Fruit fly (Drosophila melanogaster) whole organism, embryonic: ENCODE results near the gene CG17154.

Source experiments
- Asciz ChIP-seq: fragments of 200-800 bp; sonication (Bioruptor generic); optimal IDR thresholded peaks from 2 replicates; lab custom pipeline; 2017; ENCODE audit warnings: missing biosample characterization, mild to moderate bottlenecking, missing genetic modification characterization, missing genetic modification reagents
- Awh ChIP-seq: fragments of 200-800 bp; sonication (Bioruptor generic); IDR thresholded peaks from 2 replicates; pipeline ENCODE4, ENCODE4 v1.3.6; 2022; ENCODE audit warnings: missing biosample characterization, missing genetic modification characterization
- BtbVII ChIP-seq: fragments of 200-800 bp; sonication (Bioruptor generic); optimal IDR thresholded peaks from 3 replicates; lab custom pipeline; 2017; ENCODE audit warnings: missing biosample characterization, mild to moderate bottlenecking, missing genetic modification characterization
- CG10321 ChIP-seq: fragments of 200-800 bp; sonication (Bioruptor generic); IDR thresholded peaks from 2 replicates; pipeline ENCODE4 v1.3.6; 2022; ENCODE audit warnings: missing biosample characterization, missing genetic modification characterization
- CG10431 ChIP-seq: fragments of 200-800 bp; sonication (Bioruptor generic); optimal IDR thresholded peaks from 3 replicates; lab custom pipeline; 2018; ENCODE audit warnings: missing biosample characterization, mild to moderate bottlenecking, missing genetic modification characterization
- CG11085 ChIP-seq: fragments of 200-800 bp; sonication (Bioruptor generic); IDR thresholded peaks from 2 replicates; pipeline ENCODE4 v1.3.6; 2022; ENCODE audit warnings: missing biosample characterization, missing genetic modification characterization
- CG12236 ChIP-seq: fragments of 200-800 bp; sonication (Bioruptor generic); optimal IDR thresholded peaks from 2 replicates; lab custom pipeline; 2016; ENCODE audit warnings: missing biosample characterization, missing genetic modification characterization
- CG13296 ChIP-seq: fragments of 200-800 bp; sonication (Bioruptor generic); optimal IDR thresholded peaks from 3 replicates; lab custom pipeline; 2018; ENCODE audit warnings: missing biosample characterization, mild to moderate bottlenecking, missing genetic modification characterization
- CG15269 ChIP-seq: fragments of 200-800 bp; sonication (Bioruptor generic); optimal IDR thresholded peaks from 2 replicates; lab custom pipeline; 2018; ENCODE audit warnings: missing biosample characterization, mild to moderate bottlenecking, missing genetic modification characterization, moderate library complexity
- CG17361 ChIP-seq: fragments of 200-800 bp; sonication (Bioruptor generic); IDR thresholded peaks from 3 replicates; pipeline ENCODE4 v1.3.6; 2022; ENCODE audit warnings: missing biosample characterization, missing genetic modification characterization
- CG17802 ChIP-seq: fragments of 200-800 bp; sonication (Bioruptor generic); optimal IDR thresholded peaks from 2 replicates; lab custom pipeline; 2018; ENCODE audit warnings: missing biosample characterization, mild to moderate bottlenecking, missing genetic modification characterization, moderate library complexity
- CG17829 ChIP-seq: fragments of 200-800 bp; optimal IDR thresholded peaks from 2 replicates; lab custom pipeline; 2019; ENCODE audit warnings: missing biosample characterization, mild to moderate bottlenecking, missing genetic modification characterization, moderate library complexity
- CG2678 ChIP-seq: fragments of 200-800 bp; sonication (Bioruptor generic); optimal IDR thresholded peaks from 3 replicates; lab custom pipeline; 2019; ENCODE audit warnings: missing biosample characterization, mild to moderate bottlenecking, missing genetic modification characterization, moderate library complexity
- CG32532 ChIP-seq: fragments of 200-800 bp; sonication (Bioruptor generic); IDR thresholded peaks from 2 replicates; pipeline ENCODE4 v1.3.6; 2022; ENCODE audit warnings: missing biosample characterization, missing genetic modification characterization
- CG4360 ChIP-seq: fragments of 200-800 bp; sonication (Bioruptor generic); IDR thresholded peaks from 2 replicates; pipeline ENCODE4 v1.3.6; 2022; ENCODE audit warnings: missing biosample characterization, missing genetic modification characterization
- CG7839 ChIP-seq: fragments of 200-800 bp; sonication (Bioruptor generic); optimal IDR thresholded peaks from 3 replicates; lab custom pipeline; 2018; ENCODE audit warnings: missing biosample characterization, mild to moderate bottlenecking, missing genetic modification characterization, moderate library complexity
- CG7928 ChIP-seq: fragments of 200-800 bp; sonication (Bioruptor generic); optimal IDR thresholded peaks from 2 replicates; lab custom pipeline; 2017; ENCODE audit warnings: missing biosample characterization, mild to moderate bottlenecking, missing genetic modification characterization
- CG8290 ChIP-seq, 3 experiments: fragments of 200-800 bp; sonication (Bioruptor generic); optimal IDR thresholded peaks; 2 replicates each; lab custom pipeline; 2016 to 2019; ENCODE audit warnings: missing biosample characterization in 3 of 3, missing genetic modification characterization in 3 of 3, mild to moderate bottlenecking in 2 of 3, moderate library complexity in 1 of 3
- CG9437 ChIP-seq: fragments of 200-800 bp; sonication (Bioruptor generic); optimal IDR thresholded peaks from 2 replicates; lab custom pipeline; 2018; ENCODE audit warnings: missing biosample characterization, mild to moderate bottlenecking, missing genetic modification characterization
- Dek ChIP-seq: fragments of 200-800 bp; sonication (Bioruptor generic); optimal IDR thresholded peaks from 3 replicates; lab custom pipeline; 2019; ENCODE audit warnings: missing biosample characterization, mild to moderate bottlenecking, missing genetic modification characterization, moderate library complexity
- Fer3 ChIP-seq: fragments of 200-800 bp; sonication (Bioruptor generic); optimal IDR thresholded peaks from 2 replicates; lab custom pipeline; 2018; ENCODE audit warnings: missing biosample characterization, mild to moderate bottlenecking, missing genetic modification characterization, moderate library complexity
- HLHmδ ChIP-seq: fragments of 200-800 bp; sonication (Bioruptor generic); optimal IDR thresholded peaks from 2 replicates; lab custom pipeline; 2018; ENCODE audit warnings: missing biosample characterization, mild to moderate bottlenecking, missing genetic modification characterization, moderate library complexity
- Hand ChIP-seq: fragments of 200-800 bp; sonication (Bioruptor generic); optimal IDR thresholded peaks from 2 replicates; lab custom pipeline; 2017; ENCODE audit warnings: mild to moderate bottlenecking, missing biosample characterization, missing genetic modification reagents, missing genetic modification characterization
- Hsf ChIP-seq: fragments of 200-800 bp; sonication (Bioruptor generic); optimal IDR thresholded peaks from 3 replicates; lab custom pipeline; 2016; ENCODE audit warnings: missing biosample characterization, missing genetic modification characterization
- Kr ChIP-seq: fragments of 200-800 bp; sonication (Bioruptor generic); optimal IDR thresholded peaks from 2 replicates; lab custom pipeline; 2017; ENCODE audit warnings: missing biosample characterization, mild to moderate bottlenecking, missing genetic modification characterization
- Lim3 ChIP-seq: fragments of 200-800 bp; sonication (Bioruptor generic); IDR thresholded peaks from 2 replicates; pipeline ENCODE4 v1.3.6; 2022; ENCODE audit warnings: missing biosample characterization, missing genetic modification characterization
- NC2α ChIP-seq: fragments of 200-800 bp; sonication (Bioruptor generic); optimal IDR thresholded peaks from 2 replicates; lab custom pipeline; 2016; ENCODE audit warnings: missing biosample characterization, missing genetic modification characterization
- NK7.1 ChIP-seq: fragments of 200-800 bp; sonication (Bioruptor generic); optimal IDR thresholded peaks from 3 replicates; lab custom pipeline; 2016; ENCODE audit warnings: missing biosample characterization, missing genetic modification characterization
- Nf-YB ChIP-seq: fragments of 200-800 bp; sonication (Bioruptor generic); optimal IDR thresholded peaks from 3 replicates; lab custom pipeline; 2019; ENCODE audit warnings: missing biosample characterization, mild to moderate bottlenecking, missing genetic modification characterization, moderate library complexity
- PHDP ChIP-seq: fragments of 200-800 bp; sonication (Bioruptor generic); optimal IDR thresholded peaks from 3 replicates; lab custom pipeline; 2018; ENCODE audit warnings: missing biosample characterization, mild to moderate bottlenecking, missing genetic modification characterization, moderate library complexity
- Poxn ChIP-seq: fragments of 200-800 bp; sonication (Bioruptor generic); IDR thresholded peaks from 2 replicates; pipeline ENCODE4 v1.3.6; 2022; ENCODE audit warnings: missing biosample characterization, missing genetic modification characterization
- Scr ChIP-seq: fragments of 200-800 bp; sonication (Bioruptor generic); IDR thresholded peaks from 2 replicates; pipeline ENCODE4 v1.3.6; 2022; ENCODE audit warnings: missing biosample characterization, missing genetic modification characterization; ENCODE audit not compliant: partially characterized antibody
- Sry-δ ChIP-seq: fragments of 200-800 bp; sonication (Bioruptor generic); optimal IDR thresholded peaks from 2 replicates; lab custom pipeline; 2016; ENCODE audit warnings: missing biosample characterization, missing genetic modification characterization
- Tbp ChIP-seq: fragments of >200 bp; optimal IDR thresholded peaks from 2 replicates; lab custom pipeline; 2018; ENCODE audit warnings: missing biosample characterization, missing genetic modification characterization
- bab2 ChIP-seq: fragments of 200-800 bp; sonication (Bioruptor generic); optimal IDR thresholded peaks from 2 replicates; lab custom pipeline; 2016; ENCODE audit warnings: missing biosample characterization, missing genetic modification characterization
- cg ChIP-seq: fragments of 200-800 bp; sonication (Bioruptor generic); optimal IDR thresholded peaks from 3 replicates; lab custom pipeline; 2019; ENCODE audit warnings: missing biosample characterization, mild to moderate bottlenecking, missing genetic modification characterization, moderate library complexity
- croc ChIP-seq: fragments of 200-800 bp; sonication (Bioruptor generic); conservative IDR thresholded peaks from 3 replicates; pipeline ENCODE4 v1.3.6; 2022; ENCODE audit warnings: missing biosample characterization, missing genetic modification characterization
- cwo ChIP-seq: fragments of 200-800 bp; sonication (Bioruptor generic); optimal IDR thresholded peaks from 3 replicates; lab custom pipeline; 2017; ENCODE audit warnings: missing biosample characterization, missing genetic modification characterization, mild to moderate bottlenecking, moderate library complexity, missing genetic modification reagents
- lov ChIP-seq, 2 experiments: fragments of 200-800 bp in 1 of 2; fragments of >200 bp in 1 of 2; sonication (Bioruptor generic) in 1 of 2; IDR thresholded peaks in 1 of 2; optimal IDR thresholded peaks in 1 of 2; 2 replicates in 1 of 2; 3 replicates in 1 of 2; pipeline versions ENCODE4 v1.3.6 to Lab custom; 2017 to 2022; ENCODE audit warnings: missing biosample characterization in 1 of 2, missing genetic modification characterization in 1 of 2
- nom ChIP-seq: fragments of 200-800 bp; sonication (Bioruptor generic); optimal IDR thresholded peaks from 2 replicates; lab custom pipeline; 2017; ENCODE audit warnings: missing biosample characterization, missing genetic modification characterization, mild to moderate bottlenecking, moderate library complexity, missing genetic modification reagents
- peb ChIP-seq: fragments of 200-800 bp; sonication (Bioruptor generic); IDR thresholded peaks from 2 replicates; pipeline ENCODE4 v1.3.6; 2022; ENCODE audit warnings: missing biosample characterization, missing genetic modification characterization
- pnt ChIP-seq: fragments of 200-800 bp; sonication (Bioruptor generic); optimal IDR thresholded peaks from 3 replicates; lab custom pipeline; 2016; ENCODE audit warnings: missing biosample characterization, missing genetic modification characterization
- sisA ChIP-seq: fragments of 200-800 bp; sonication (Bioruptor generic); IDR thresholded peaks from 2 replicates; pipeline ENCODE4 v1.3.6; 2022; ENCODE audit warnings: missing biosample characterization, missing genetic modification characterization
- tin ChIP-seq: fragments of 200-800 bp; sonication (Bioruptor generic); optimal IDR thresholded peaks from 3 replicates; lab custom pipeline; 2016; ENCODE audit warnings: missing biosample characterization, missing genetic modification characterization

The CG17154 gene

DNA sequence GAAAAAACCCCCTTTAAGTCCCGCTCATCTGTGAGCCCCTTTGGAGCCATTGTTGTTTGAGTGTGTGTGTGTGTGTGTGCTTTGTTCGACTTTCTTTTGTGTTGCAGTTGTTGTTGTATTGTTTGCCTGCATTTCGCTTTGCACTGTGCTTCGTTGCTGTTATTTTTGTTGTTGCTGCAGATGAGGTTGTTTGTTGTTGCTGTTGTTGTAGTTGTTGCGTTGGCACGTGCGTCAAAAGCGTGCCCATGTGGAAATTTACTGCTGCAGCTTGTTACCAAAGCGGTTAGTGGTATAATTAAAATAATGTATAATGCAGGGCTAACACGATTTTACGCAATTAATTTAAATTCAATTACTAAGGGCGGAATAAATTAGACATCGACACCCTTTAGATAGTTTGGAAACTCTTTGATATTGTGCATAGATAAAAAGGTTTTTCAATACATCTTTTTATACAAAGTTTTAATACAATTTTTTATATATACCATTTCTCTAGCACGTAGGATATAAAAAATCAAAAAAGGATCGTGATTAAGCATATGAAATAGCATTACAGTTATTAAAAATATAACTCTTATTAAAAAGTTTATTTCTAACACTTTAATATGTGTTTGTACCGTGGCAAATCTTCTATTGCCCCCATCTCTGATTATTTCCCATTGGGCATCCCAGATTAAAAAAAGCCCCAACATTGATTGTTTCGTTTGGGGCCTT, 1.9 kb downstream of the CG17154 start (continued):
- no peak for TF ChIP-seq tin (GFP tag; lab: Kevin White, UChicago)
- TF ChIP-seq CG17802 (tag; lab: Kevin White, UChicago): no peak
- no peak for TF ChIP-seq peb (GFP tag; lab: Robert Waterston, UW)
- peak; percentile 6 for TF ChIP-seq CG15269 (tag; lab: Kevin White, UChicago)
- TF ChIP-seq CG7928 (GFP tag; lab: Kevin White, UChicago): no peak
- TF ChIP-seq CG10431 (GFP tag; lab: Kevin White, UChicago): no peak
- no peak for TF ChIP-seq Poxn (GFP tag; lab: Robert Waterston, UW)
- TF ChIP-seq Scr (GFP tag; lab: Robert Waterston, UW): no peak
- TF ChIP-seq BtbVII (GFP tag; lab: Kevin White, UChicago): no peak
- no peak for TF ChIP-seq bab2 (GFP tag; lab: Kevin White, UChicago)
- TF ChIP-seq Hand (GFP tag; lab: Kevin White, UChicago): no peak
- TF ChIP-seq Fer3 (tag; lab: Kevin White, UChicago): no peak
- peak; percentile 78 for TF ChIP-seq cwo (GFP tag; lab: Kevin White, UChicago)
- TF ChIP-seq Dek (tag; lab: Kevin White, UChicago): no peak
- no peak for TF ChIP-seq Hsf (GFP tag; lab: Kevin White, UChicago)
- no peak for TF ChIP-seq croc (GFP tag; lab: Robert Waterston, UW)
- TF ChIP-seq CG7839 (tag; lab: Kevin White, UChicago): no peak
- TF ChIP-seq CG10321 (GFP tag; lab: Robert Waterston, UW): no peak
- no peak for TF ChIP-seq CG8290 (GFP tag; optimal IDR thresholded peaks at IDR 0.05; lab: Kevin White, UChicago)
- no peak for TF ChIP-seq CG8290 (tag; optimal IDR thresholded peaks at IDR 0.05; lab: Kevin White, UChicago)
- TF ChIP-seq Asciz (GFP tag; lab: Kevin White, UChicago): no peak
- no peak for TF ChIP-seq NC2α (GFP tag; lab: Kevin White, UChicago)
- TF ChIP-seq Nf-YB (GFP tag; lab: Kevin White, UChicago): no peak
- no peak for TF ChIP-seq Lim3 (GFP tag; lab: Robert Waterston, UW)
- no peak for TF ChIP-seq Sry-δ
- TF ChIP-seq NK7.1 (GFP tag; lab: Kevin White, UChicago): no peak
- peak; percentile 4 for TF ChIP-seq CG9437 (GFP tag; lab: Kevin White, UChicago)
- TF ChIP-seq Tbp (GFP tag; lab: Kevin White, UChicago): no peak
- TF ChIP-seq CG12236 (GFP tag; lab: Kevin White, UChicago): no peak
- no peak for TF ChIP-seq lov (optimal IDR thresholded peaks at IDR 0.05; lab: Kevin White, UChicago)
- no peak for TF ChIP-seq lov (GFP tag; IDR thresholded peaks at IDR 0.05; lab: Robert Waterston, UW)
- TF ChIP-seq CG13296 (GFP tag; lab: Kevin White, UChicago): no peak
- TF ChIP-seq CG2678 (tag; lab: Kevin White, UChicago): no peak
- peak; percentile 39 for TF ChIP-seq nom
- TF ChIP-seq HLHmδ (GFP tag; lab: Kevin White, UChicago): peak; percentile 77
- TF ChIP-seq Awh (GFP tag; lab: Robert Waterston, UW): no peak
- no peak for TF ChIP-seq sisA
- peak; percentile 12 for TF ChIP-seq CG17829
- TF ChIP-seq CG17361: peak; percentile 24; the same call in 1 of the 3 replicates
- no peak for TF ChIP-seq PHDP (tag; lab: Kevin White, UChicago)
- TF ChIP-seq CG32532 (GFP tag; lab: Robert Waterston, UW): no peak
- TF ChIP-seq CG11085 (GFP tag; lab: Robert Waterston, UW): no peak
- TF ChIP-seq pnt (GFP tag; lab: Kevin White, UChicago): no peak
- TF ChIP-seq CG4360 (GFP tag; lab: Robert Waterston, UW): peak; percentile 99
- no peak for TF ChIP-seq Kr (GFP tag; lab: Kevin White, UChicago)
- peak; percentile 75 for TF ChIP-seq cg
- TF ChIP-seq, all 482 proteins: peak for 47
